Worm (Caenorhabditis elegans): ENCODE measurements around the gene aagr-2.

DNA sequence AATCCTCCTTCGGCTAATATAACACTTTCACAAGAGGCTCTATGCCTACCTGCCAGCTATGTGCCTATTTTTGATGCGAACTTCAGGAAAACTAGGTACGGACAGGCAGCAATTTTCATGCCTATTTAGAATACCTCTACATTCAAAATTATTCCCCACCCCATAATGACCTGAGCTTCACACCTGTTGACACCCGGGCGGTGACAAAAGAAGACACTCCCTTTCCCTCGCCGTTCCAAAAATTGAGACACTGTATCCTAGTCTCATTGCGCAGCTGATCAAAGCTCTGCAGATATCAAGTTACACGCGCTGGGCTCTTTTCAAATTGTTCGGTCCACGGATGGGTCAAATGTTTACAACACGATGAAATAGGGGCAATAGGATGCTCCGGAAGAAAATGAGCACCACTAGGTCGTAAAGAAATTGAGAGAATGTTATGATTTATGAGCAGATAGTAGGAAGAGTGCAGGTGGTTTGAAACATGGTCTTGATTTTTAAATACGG, 49.5 kb upstream of the aagr-2 start:
- no peak for TF ChIP-seq ztf-23 (GFP tag; IDR thresholded peaks at IDR 0.05)
- TF ChIP-seq ztf-29 (GFP tag; IDR thresholded peaks at IDR 0.05) = no peak
- TF ChIP-seq med-1 (GFP tag; optimal IDR thresholded peaks at IDR 0.05; ENCODE audit: insufficient read depth) = no peak
- TF ChIP-seq T22C8.4 (GFP tag; IDR thresholded peaks at IDR 0.05) = no peak

Data from whole organism, midembryonic.